Worm (Caenorhabditis elegans) whole organism, young adult: ENCODE measurements around the gene txt-4.

Experiments used
- F37B4.10 ChIP-seq: fragments of 200-800 bp; sonication (Bioruptor generic); IDR thresholded peaks from 2 replicates; pipeline ENCODE4 v1.3.6; 2022; ENCODE audit warnings: missing genetic modification characterization, missing compliant biosample characterization
- ama-1 ChIP-seq, 3 experiments: fragments of 150-350 bp in 1 of 3; sonication (generic microtip) in 2 of 3; optimal IDR thresholded peaks; 2 replicates each; lab custom pipeline; 2014 to 2018; ENCODE audit warnings: missing biosample characterization in 2 of 3, missing genetic modification characterization in 2 of 3, missing genetic modification reagents in 2 of 3
- dpl-1 ChIP-seq: fragments of 150-350 bp; optimal IDR thresholded peaks from 2 replicates; lab custom pipeline; 2014; ENCODE audit warnings: missing biosample characterization, missing genetic modification reagents, missing genetic modification characterization
- lin-26 ChIP-seq: fragments of 200-800 bp; sonication (Bioruptor generic); IDR thresholded peaks from 2 replicates; pipeline ENCODE4 v1.3.6; 2022; ENCODE audit warnings: missing genetic modification reagents, missing genetic modification characterization, missing compliant biosample characterization
- lsl-1 ChIP-seq: fragments of 200-800 bp; sonication (Bioruptor generic); optimal IDR thresholded peaks from 2 replicates; lab custom pipeline; 2018; ENCODE audit warnings: mild to moderate bottlenecking, missing genetic modification characterization, moderate library complexity, missing compliant biosample characterization
- pha-4 ChIP-seq: fragments of 150-350 bp; sonication (generic microtip); optimal IDR thresholded peaks from 2 replicates; lab custom pipeline; 2014; ENCODE audit warnings: missing biosample characterization, missing genetic modification reagents, missing genetic modification characterization
- snpc-1.1 ChIP-seq: sonication (generic microtip); optimal IDR thresholded peaks from 2 replicates; lab custom pipeline; 2017; ENCODE audit warnings: missing genetic modification characterization, mild to moderate bottlenecking, missing compliant biosample characterization, antibody characterized with exemption, moderate library complexity, missing genotype, missing genetic modification reagents; ENCODE audit not compliant: insufficient read depth
- snpc-4 ChIP-seq, 5 experiments: fragments of 150-350 bp in 1 of 5; sonication (generic microtip) in 4 of 5; optimal IDR thresholded peaks; 2 replicates each; lab custom pipeline; 2014 to 2018; ENCODE audit warnings: missing genetic modification characterization in 5 of 5, missing biosample characterization in 3 of 5, antibody characterized with exemption in 2 of 5, mild to moderate bottlenecking in 2 of 5, missing compliant biosample characterization in 2 of 5, missing genotype in 2 of 5, moderate library complexity in 2 of 5, missing genetic modification reagents in 1 of 5
- tlf-1 ChIP-seq: fragments of 200-800 bp; sonication (Bioruptor generic); optimal IDR thresholded peaks from 2 replicates; lab custom pipeline; 2018; ENCODE audit warnings: mild to moderate bottlenecking, missing genetic modification characterization, missing compliant biosample characterization
- unc-130 ChIP-seq: sonication (generic microtip); optimal IDR thresholded peaks from 2 replicates; lab custom pipeline; 2016; ENCODE audit warnings: missing genetic modification reagents, missing genetic modification characterization, missing compliant biosample characterization
- unc-62 ChIP-seq: fragments of 150-350 bp; optimal IDR thresholded peaks from 2 replicates; lab custom pipeline; 2014; ENCODE audit warnings: missing biosample characterization, missing genetic modification reagents, missing genetic modification characterization
- zfh-2 ChIP-seq: fragments of 200-800 bp; sonication (Bioruptor generic); conservative IDR thresholded peaks from 2 replicates; pipeline ENCODE4 v1.3.6; 2022; ENCODE audit warnings: missing genetic modification reagents, missing genetic modification characterization, missing compliant biosample characterization

DNA sequence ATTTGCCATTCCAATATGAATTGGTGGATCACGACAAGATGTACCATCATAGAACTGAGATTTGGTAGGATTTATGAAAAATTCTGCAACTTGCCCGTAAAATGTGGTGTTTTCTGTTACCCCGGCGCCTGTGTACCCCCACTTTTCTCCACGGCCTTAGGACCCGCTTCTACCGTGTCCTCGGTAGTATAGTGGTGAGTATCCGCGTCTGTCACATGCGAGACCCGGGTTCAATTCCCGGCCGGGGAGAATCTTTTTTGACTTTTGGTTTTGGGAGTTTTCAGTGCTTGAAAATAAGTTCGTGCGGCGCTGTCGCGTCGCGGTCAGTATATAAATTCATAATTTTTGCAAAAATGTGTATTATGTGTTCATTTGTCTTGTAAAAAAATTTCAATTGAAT lies 4.1 kb downstream of the txt-4 start:
- TF ChIP-seq F37B4.10 (GFP tag; lab: Robert Waterston, UW) (no peak), lin-26 (GFP tag; lab: Robert Waterston, UW) (peak; percentile 85), tlf-1 (GFP tag; lab: Kevin White, UChicago) (no peak), dpl-1 (no peak), pha-4 (no peak), zfh-2 (GFP tag; lab: Robert Waterston, UW) (0 out of 2 replicates have a peak, but pooled peaks have one; percentile 32), snpc-1.1 (tag; lab: Kevin White, UChicago) (peak; percentile 27), ama-1 (optimal IDR thresholded peaks at IDR 0.05; lab: Kevin White, UChicago) (no peak), ama-1 (GFP tag; optimal IDR thresholded peaks at IDR 0.05; lab: Kevin White, UChicago) (no peak), snpc-4 (GFP tag; optimal IDR thresholded peaks at IDR 0.05; lab: Kevin White, UChicago) (no peak), snpc-4 (tag; optimal IDR thresholded peaks at IDR 0.05; lab: Kevin White, UChicago) (peak in 1 of 4 experiments; percentile 12), lsl-1 (GFP tag; lab: Kevin White, UChicago) (peak; percentile 9), unc-62 (GFP tag; lab: Kevin White, UChicago) (no peak), unc-130 (no peak)
